Fruit fly (Drosophila melanogaster) whole organism, adult: Measurements from ENCODE around the gene chrb.

Experiments
- CG33017 ChIP-seq: fragments of 200-800 bp; sonication (Bioruptor generic); optimal IDR thresholded peaks from 2 replicates; lab custom pipeline; 2018; ENCODE audit warnings: missing biosample characterization, mild to moderate bottlenecking, missing genetic modification characterization, moderate library complexity
- Crg-1 ChIP-seq: fragments of 200-800 bp; sonication (Bioruptor generic); optimal IDR thresholded peaks from 2 replicates; lab custom pipeline; 2016; ENCODE audit warnings: missing biosample characterization, missing genetic modification characterization
- kay ChIP-seq: fragments of 200-800 bp; sonication (Bioruptor generic); peaks from one replicate; lab custom pipeline; 2016; ENCODE audit warnings: missing biosample characterization, missing genetic modification characterization, borderline replicate concordance

- TF ChIP-seq CG33017 (tag; lab: Kevin White, UChicago) (no peak), kay (no peak), Crg-1 (GFP tag; lab: Kevin White, UChicago) (no peak)
Observed at dm6 chr3L:11444169-11444568, 43.2 kb upstream of the chrb start.
